Fruit fly (Drosophila melanogaster) whole organism, pupa: ENCODE results near the gene CG12115.

Experiments used
- CG10348 ChIP-seq: fragments of 200-800 bp; sonication (Bioruptor generic); IDR thresholded peaks from 2 replicates; pipeline ENCODE4 v1.3.6; 2022; ENCODE audit warnings: missing biosample characterization, missing genetic modification characterization
- CG12605 ChIP-seq: fragments of 200-800 bp; sonication (Bioruptor generic); IDR thresholded peaks from 2 replicates; pipeline ENCODE4 v1.3.6; 2022; ENCODE audit warnings: missing biosample characterization, missing genetic modification characterization
- CG13204 ChIP-seq: fragments of 200-800 bp; sonication (Bioruptor generic); optimal IDR thresholded peaks from 2 replicates; lab custom pipeline; 2018; ENCODE audit warnings: missing biosample characterization, mild to moderate bottlenecking, missing genetic modification characterization, moderate library complexity
- CG14655 ChIP-seq: fragments of 200-800 bp; sonication (Bioruptor generic); optimal IDR thresholded peaks from 3 replicates; lab custom pipeline; 2017; ENCODE audit warnings: mild to moderate bottlenecking, missing biosample characterization, missing genetic modification reagents, missing genetic modification characterization
- CG15710 ChIP-seq: fragments of 200-800 bp; sonication (Bioruptor generic); optimal IDR thresholded peaks from 2 replicates; lab custom pipeline; 2018; ENCODE audit warnings: missing biosample characterization, mild to moderate bottlenecking, missing genetic modification characterization, moderate library complexity
- CG17806 ChIP-seq: fragments of 200-800 bp; sonication (Bioruptor generic); optimal IDR thresholded peaks from 2 replicates; lab custom pipeline; 2018; ENCODE audit warnings: missing biosample characterization, mild to moderate bottlenecking, missing genetic modification characterization, moderate library complexity
- CG32121 ChIP-seq: fragments of 200-800 bp; sonication (Bioruptor generic); IDR thresholded peaks from 2 replicates; pipeline ENCODE4 v1.3.6; 2022; ENCODE audit warnings: missing biosample characterization, missing genetic modification characterization
- CG34367 ChIP-seq: fragments of 200-800 bp; sonication (Bioruptor generic); optimal IDR thresholded peaks from 2 replicates; lab custom pipeline; 2018; ENCODE audit warnings: missing biosample characterization, mild to moderate bottlenecking, missing genetic modification characterization
- CG4496 ChIP-seq: fragments of 200-800 bp; sonication (Bioruptor generic); IDR thresholded peaks from 3 replicates; pipeline ENCODE4 v1.3.6; 2022; ENCODE audit warnings: missing biosample characterization, missing genetic modification characterization
- CG8159 ChIP-seq: fragments of 200-800 bp; sonication (Bioruptor generic); optimal IDR thresholded peaks from 3 replicates; lab custom pipeline; 2018; ENCODE audit warnings: missing biosample characterization, mild to moderate bottlenecking, missing genetic modification characterization, moderate library complexity
- CG8301 ChIP-seq: fragments of 200-800 bp; sonication (Bioruptor generic); optimal IDR thresholded peaks from 2 replicates; lab custom pipeline; 2018; ENCODE audit warnings: missing biosample characterization, mild to moderate bottlenecking, missing genetic modification characterization
- CG9948 ChIP-seq: fragments of 200-800 bp; sonication (Bioruptor generic); optimal IDR thresholded peaks from 2 replicates; lab custom pipeline; 2018; ENCODE audit warnings: missing biosample characterization, mild to moderate bottlenecking, missing genetic modification characterization, moderate library complexity
- D1 ChIP-seq: fragments of 200-800 bp; sonication (Bioruptor generic); optimal IDR thresholded peaks from 2 replicates; lab custom pipeline; 2018; ENCODE audit warnings: missing biosample characterization, mild to moderate bottlenecking, missing genetic modification characterization, moderate library complexity
- EcR ChIP-seq: fragments of 200-800 bp; sonication (Bioruptor generic); optimal IDR thresholded peaks from 3 replicates; lab custom pipeline; 2019; ENCODE audit warnings: missing biosample characterization, missing genetic modification characterization, mild to moderate bottlenecking, moderate library complexity, missing genetic modification reagents
- Ets98B ChIP-seq: fragments of 200-800 bp; sonication (Bioruptor generic); IDR thresholded peaks from 2 replicates; pipeline ENCODE4 v1.3.6; 2022; ENCODE audit warnings: missing biosample characterization, missing genetic modification characterization
- Pif1A ChIP-seq: fragments of 200-800 bp; sonication (Bioruptor generic); optimal IDR thresholded peaks from 3 replicates; lab custom pipeline; 2016; ENCODE audit warnings: missing biosample characterization, missing genetic modification characterization
- Pif1B ChIP-seq: fragments of 200-800 bp; sonication (Bioruptor generic); optimal IDR thresholded peaks from 3 replicates; lab custom pipeline; 2016; ENCODE audit warnings: missing biosample characterization, missing genetic modification characterization
- Snoo ChIP-seq: fragments of 200-800 bp; sonication (Bioruptor generic); optimal IDR thresholded peaks from 3 replicates; lab custom pipeline; 2017; ENCODE audit warnings: missing biosample characterization, mild to moderate bottlenecking, missing genetic modification characterization, inconsistent platforms
- fd96Ca ChIP-seq: fragments of 200-800 bp; sonication (Bioruptor generic); IDR thresholded peaks from 3 replicates; pipeline ENCODE4 v1.3.6; 2022; ENCODE audit warnings: missing biosample characterization, missing genetic modification characterization
- gl ChIP-seq: fragments of 200-800 bp; sonication (Bioruptor generic); optimal IDR thresholded peaks from 2 replicates; lab custom pipeline; 2018; ENCODE audit warnings: missing biosample characterization, mild to moderate bottlenecking, missing genetic modification characterization
- rn ChIP-seq: fragments of 200-800 bp; sonication (Bioruptor generic); IDR thresholded peaks from 2 replicates; pipeline ENCODE4 v1.3.6; 2022; ENCODE audit warnings: missing biosample characterization, missing genetic modification characterization

Gene CG12115

DNA sequence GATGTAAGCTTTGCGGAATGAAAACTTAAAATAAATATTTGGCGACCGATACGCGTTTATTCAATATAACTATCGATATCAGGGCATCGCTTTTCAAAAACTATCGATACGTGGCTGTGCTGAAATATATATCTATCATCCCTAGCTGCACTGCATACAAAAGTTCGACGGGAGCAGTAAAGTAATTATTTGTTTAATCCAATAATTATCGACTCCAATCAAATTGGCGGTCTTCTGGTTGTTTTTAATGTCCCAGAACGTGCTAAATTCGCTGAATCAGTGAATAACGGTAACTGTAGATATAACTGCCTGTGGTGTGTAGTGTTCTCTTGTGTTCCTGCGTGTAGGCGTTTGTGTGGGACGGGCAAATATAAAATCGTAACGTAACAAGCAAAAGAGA lies 27.3 kb downstream of the CG12115 start, which contains the start of gene mei-P26:
mei-P26 (plus strand) TSS at position 146 of the 400 bp plus-strand sequence.
- TF ChIP-seq CG8301 (tag; lab: Kevin White, UChicago) = no peak
- TF ChIP-seq CG13204 = no peak
- TF ChIP-seq CG17806 (tag; lab: Kevin White, UChicago) = no peak
- no peak for TF ChIP-seq D1
- TF ChIP-seq CG8159 = no peak
- no peak for TF ChIP-seq gl (tag; lab: Kevin White, UChicago)
- no peak for TF ChIP-seq rn (GFP tag; lab: Robert Waterston, UW)
- no peak for TF ChIP-seq CG34367 (tag; lab: Kevin White, UChicago)
- no peak for TF ChIP-seq CG4496 (GFP tag; lab: Robert Waterston, UW)
- no peak for TF ChIP-seq CG14655
- no peak for TF ChIP-seq Snoo (tag; lab: Kevin White, UChicago)
- no peak for TF ChIP-seq Ets98B (GFP tag; lab: Robert Waterston, UW)

DNA sequence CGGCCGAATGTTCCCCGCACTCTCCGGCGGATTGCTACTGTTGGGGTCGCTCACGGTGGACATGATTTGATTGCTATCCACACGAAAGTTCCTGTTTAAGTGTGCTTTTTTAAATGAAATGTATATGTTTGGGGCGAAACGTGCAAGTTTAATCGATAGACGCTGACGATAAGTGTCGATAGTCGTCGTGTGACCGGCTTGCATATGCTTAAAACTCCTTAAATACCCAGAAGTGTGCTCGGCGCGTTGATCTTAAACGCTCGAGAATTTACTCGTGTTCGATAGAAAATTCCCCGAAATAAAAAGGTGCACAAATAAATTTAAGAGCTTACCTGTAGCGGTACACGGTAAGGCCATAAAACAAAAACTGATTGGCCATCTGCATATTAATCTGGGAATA lies 28.5 kb downstream of the CG12115 start, which contains the start of the genes Zpr1 and CG44532:
Zpr1 (minus strand) TSS at position 179 of the 400 bp plus-strand sequence.
CG44532 (plus strand) TSS at position 181 of the 400 bp plus-strand sequence.
- TF ChIP-seq CG13204 = no peak
- no peak for TF ChIP-seq CG8159
- TF ChIP-seq CG12605 (GFP tag; lab: Robert Waterston, UW) = no peak

DNA sequence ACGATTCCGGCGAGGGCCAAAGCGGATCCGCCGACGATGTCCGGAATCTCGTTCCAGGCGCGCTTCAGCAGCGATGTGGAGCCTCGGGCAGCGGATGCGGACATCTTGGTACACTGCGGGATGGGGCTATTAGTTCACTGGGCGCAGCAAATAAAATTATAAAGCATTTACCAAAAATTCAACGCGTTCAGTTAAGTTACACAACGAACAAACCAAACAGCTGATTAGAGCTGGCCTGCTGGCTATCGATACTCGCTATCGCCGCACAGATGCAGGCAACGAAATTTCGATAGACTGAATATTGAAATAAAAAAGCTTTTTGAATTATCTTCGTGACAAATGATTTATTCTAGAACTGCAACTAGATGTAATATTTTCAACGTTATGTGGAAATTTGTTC lies 30.7 kb downstream of the CG12115 start, which contains the start of gene NdufA3:
NdufA3 (minus strand) TSS at position 317 of the 400 bp plus-strand sequence.
- TF ChIP-seq CG9948 (no peak), D1 (no peak), CG32121 (GFP tag; lab: Robert Waterston, UW) (no peak), fd96Ca (no peak), CG8159 (no peak), Pif1B (GFP tag; lab: Kevin White, UChicago) (no peak), CG4496 (GFP tag; lab: Robert Waterston, UW) (no peak)

DNA sequence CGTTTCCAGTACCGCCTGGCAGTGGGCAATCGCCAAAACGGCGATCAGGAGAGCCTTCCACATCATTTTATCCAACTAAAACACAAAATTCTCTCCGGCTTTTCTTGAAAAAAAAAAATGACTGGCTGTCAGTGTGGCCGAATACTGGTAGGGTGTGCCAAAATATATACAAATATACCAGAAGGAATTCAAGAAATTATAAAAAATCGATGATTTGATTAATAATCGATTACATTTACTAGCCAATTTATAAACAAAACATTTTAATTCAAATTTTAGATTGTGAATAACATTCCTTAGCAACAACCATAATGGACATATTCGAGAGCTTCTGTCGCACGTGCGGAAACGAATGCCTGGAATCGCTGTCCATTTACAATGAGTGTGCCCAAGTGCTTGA lies 32.0 kb downstream of the CG12115 start, which contains the start of the genes Ost48 and Dlip1:
Ost48 (minus strand) TSS at position 150 of the 400 bp plus-strand sequence.
Dlip1 (plus strand) TSS at position 257 of the 400 bp plus-strand sequence.
- TF ChIP-seq D1 (no peak), fd96Ca (no peak), CG8159 (no peak), CG12605 (GFP tag; lab: Robert Waterston, UW) (no peak), CG10348 (GFP tag; lab: Robert Waterston, UW) (no peak)

DNA sequence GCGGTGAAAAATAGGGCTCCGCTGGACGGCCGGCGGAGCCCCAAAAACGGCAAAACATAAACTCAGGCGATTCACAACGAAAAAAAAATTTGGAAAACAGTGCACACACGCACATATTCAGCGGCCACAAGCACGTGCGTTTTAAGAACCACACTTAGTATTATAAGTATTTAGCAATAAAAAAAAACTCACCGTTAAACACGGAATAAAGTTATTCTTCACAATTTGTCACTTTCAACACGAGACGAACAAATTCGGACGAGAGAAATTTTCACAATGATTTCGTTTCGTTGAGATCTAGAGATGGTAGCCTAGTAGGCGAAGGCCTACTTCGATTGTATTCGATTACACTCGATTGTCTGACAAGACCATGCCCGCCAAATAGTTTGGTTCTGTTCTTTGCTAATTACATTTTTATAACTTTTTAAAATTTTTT lies 34.0 kb downstream of the CG12115 start, which contains the start of gene His3.3B:
His3.3B (minus strand) TSS at position 282 of the 436 bp plus-strand sequence.
- TF ChIP-seq fd96Ca (no peak), CG12605 (GFP tag; lab: Robert Waterston, UW) (no peak), CG32121 (GFP tag; lab: Robert Waterston, UW) (no peak; the same call in 1 of the 2 replicates), CG10348 (GFP tag; lab: Robert Waterston, UW) (no peak), rn (GFP tag; lab: Robert Waterston, UW) (no peak), CG17806 (tag; lab: Kevin White, UChicago) (no peak), CG15710 (tag; lab: Kevin White, UChicago) (no peak), gl (tag; lab: Kevin White, UChicago) (no peak), CG14655 (no peak), D1 (no peak), Ets98B (GFP tag; lab: Robert Waterston, UW) (no peak; the same call in 1 of the 2 replicates)

DNA sequence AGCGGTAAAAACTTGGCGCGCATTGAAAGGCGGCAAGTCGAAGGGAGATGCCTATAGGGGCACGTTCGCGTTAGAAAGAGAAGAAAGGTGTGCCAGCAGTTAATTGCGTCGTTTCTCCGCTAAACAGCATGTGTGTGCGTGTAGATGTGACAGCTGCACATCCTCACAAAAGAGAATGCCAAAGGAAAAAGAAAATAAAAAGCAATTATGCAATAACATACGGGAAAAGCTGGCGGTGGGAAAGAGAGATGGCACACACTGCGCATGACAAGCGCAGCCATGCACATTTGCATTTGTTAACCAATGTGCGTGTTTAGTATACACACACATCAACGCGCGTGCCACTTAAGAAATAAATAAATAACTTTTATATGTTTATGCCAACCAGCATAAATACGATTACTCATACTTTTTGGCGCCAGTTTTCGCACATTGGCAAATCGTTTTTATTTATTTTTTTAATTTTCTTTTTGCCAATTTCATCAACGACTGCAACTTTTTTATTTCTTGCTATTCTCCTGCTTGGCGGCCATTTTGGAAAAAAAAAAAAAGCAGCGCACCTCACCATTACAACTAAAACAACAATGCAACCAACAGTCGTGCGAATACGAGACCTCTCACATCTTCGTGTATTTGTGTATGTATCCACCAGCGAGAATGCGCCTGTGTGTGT lies 34.6 kb downstream of the CG12115 start:
- TF ChIP-seq EcR (GFP tag; lab: Kevin White, UChicago) = no peak
- TF ChIP-seq CG8159 = peak; percentile 25
- peak; percentile 41 for TF ChIP-seq CG13204
- TF ChIP-seq CG12605 (GFP tag; lab: Robert Waterston, UW) = peak; percentile 29
- TF ChIP-seq CG10348 (GFP tag; lab: Robert Waterston, UW) = no peak
- TF ChIP-seq D1 = no peak
- TF ChIP-seq Pif1B (GFP tag; lab: Kevin White, UChicago) = peak; percentile 55
- peak; percentile 50 for TF ChIP-seq Pif1A
- TF ChIP-seq Snoo (tag; lab: Kevin White, UChicago) = no peak
- no peak for TF ChIP-seq Ets98B (GFP tag; lab: Robert Waterston, UW)
- peak; percentile 46; the same call in 2 of the 3 replicates for TF ChIP-seq fd96Ca
- peak; percentile 49 for TF ChIP-seq CG34367 (tag; lab: Kevin White, UChicago)
- TF ChIP-seq CG9948 = peak; percentile 9
- TF ChIP-seq CG4496 (GFP tag; lab: Robert Waterston, UW) = peak; percentile 31; the same call in 1 of the 3 replicates
- peak; percentile 12 for TF ChIP-seq CG8301 (tag; lab: Kevin White, UChicago)
- no peak for TF ChIP-seq rn (GFP tag; lab: Robert Waterston, UW)
- TF ChIP-seq gl (tag; lab: Kevin White, UChicago) = peak; percentile 53
- TF ChIP-seq CG15710 (tag; lab: Kevin White, UChicago) = peak; percentile 31
- TF ChIP-seq CG17806 (tag; lab: Kevin White, UChicago) = no peak
- peak; percentile 54 for TF ChIP-seq CG14655
- TF ChIP-seq CG32121 (GFP tag; lab: Robert Waterston, UW) = peak; percentile 23
